Fruit fly (Drosophila melanogaster): ENCODE data around the gene Sur-8.

Gene Sur-8

DNA sequence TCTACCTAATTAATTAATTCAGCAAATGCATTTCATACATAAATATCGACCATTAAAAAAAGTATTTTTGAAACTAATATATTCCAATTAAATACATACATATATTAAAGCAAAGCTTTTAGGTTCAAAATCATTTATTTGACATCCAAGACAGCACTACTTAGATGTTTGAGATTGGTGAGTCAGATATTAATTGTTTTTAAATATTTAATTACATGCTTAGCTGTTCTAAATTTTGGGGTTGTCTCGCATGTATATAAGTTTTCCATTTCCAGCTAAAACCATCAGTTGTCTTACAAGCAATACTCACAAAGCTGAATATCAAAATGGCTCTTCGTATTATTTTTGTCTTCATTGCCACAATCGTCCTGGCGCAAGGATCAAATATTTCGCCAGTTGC, 16.1 kb upstream of the Sur-8 start, which contains the start of gene CG42834:
Gene CG42834 (plus strand): TSS at position 301 of the 400 bp plus-strand sequence.
- TF ChIP-seq pan (optimal IDR thresholded peaks at IDR 0.05), result no peak
- no peak for TF ChIP-seq Dll (optimal IDR thresholded peaks at IDR 0.05)

- TF ChIP-seq CG8478 (optimal IDR thresholded peaks at IDR 0.05) (no peak), EcR (GFP tag; optimal IDR thresholded peaks at IDR 0.05) (no peak), pan (optimal IDR thresholded peaks at IDR 0.05) (no peak), psq (optimal IDR thresholded peaks at IDR 0.05) (no peak), usp (GFP tag; optimal IDR thresholded peaks at IDR 0.05) (no peak), Dll (optimal IDR thresholded peaks at IDR 0.05) (no peak)
Measured at dm6 chr3R:17417167-17417566, 14.9 kb upstream of the Sur-8 start, which contains the start of gene CG33333. Gene CG33333, plus strand, starts transcription at chr3R:17417467.

DNA sequence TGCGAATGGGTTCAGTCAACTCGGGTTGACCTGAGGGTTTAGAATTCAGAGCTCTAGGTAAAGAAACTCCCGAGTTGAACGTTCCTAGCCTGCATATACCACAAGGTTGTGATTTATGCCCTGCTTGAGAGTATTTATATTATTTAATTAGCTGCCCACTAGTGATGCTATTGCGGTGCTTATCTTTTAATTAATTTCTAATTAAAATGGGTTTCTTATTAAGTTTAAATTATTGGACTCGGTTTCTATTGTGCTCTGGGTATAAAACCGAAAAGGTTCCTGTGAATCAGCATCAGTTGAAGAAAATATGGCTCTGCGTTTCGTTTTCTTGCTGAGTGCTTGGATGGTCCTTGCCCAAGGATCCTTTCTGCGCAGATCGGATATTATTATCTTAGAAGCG, 13.1 kb upstream of the Sur-8 start, which contains the start of gene CG5866:
Gene CG5866 (plus strand): TSS at position 301 of the 400 bp plus-strand sequence.
- TF ChIP-seq CG8478 (optimal IDR thresholded peaks at IDR 0.05) (no peak), EcR (GFP tag; optimal IDR thresholded peaks at IDR 0.05) (no peak)

dm6 chr3R:17413601-17414000, 11.3 kb upstream of the Sur-8 start, which contains the start of gene CG42822:
Gene CG42822, plus strand, starts transcription at chr3R:17413901.
- TF ChIP-seq EcR (GFP tag; optimal IDR thresholded peaks at IDR 0.05), result no peak
- TF ChIP-seq Dll (optimal IDR thresholded peaks at IDR 0.05), result no peak
- TF ChIP-seq usp (GFP tag; optimal IDR thresholded peaks at IDR 0.05), result no peak

dm6 chr3R:17412458-17413127, 10.3 kb upstream of the Sur-8 start, which contains the start of gene CG42821:
Gene CG42821, plus strand, starts transcription at chr3R:17413077.
- no peak for TF ChIP-seq psq (optimal IDR thresholded peaks at IDR 0.05)

DNA sequence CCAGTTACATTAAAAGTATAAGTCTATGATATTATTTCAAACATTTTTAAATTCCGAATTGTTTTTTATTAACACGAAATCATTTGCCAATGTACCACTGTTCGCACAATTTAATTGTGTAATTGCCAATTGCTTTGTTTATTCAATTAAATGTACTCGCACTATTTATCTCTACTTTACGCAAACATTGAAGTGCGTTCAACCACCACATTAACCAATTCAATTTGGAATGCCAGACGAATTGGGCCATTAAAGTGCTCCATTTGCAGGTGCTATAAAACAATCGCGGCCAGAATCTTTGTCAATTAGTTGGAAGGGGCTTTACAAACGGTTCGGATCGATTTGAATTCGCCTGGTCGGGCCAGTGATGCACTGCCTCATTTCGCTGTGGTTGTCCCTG, 8.5 kb upstream of the Sur-8 start, which contains the start of gene CG5863:
Gene CG5863 (plus strand): TSS at position 301 of the 400 bp plus-strand sequence.
- TF ChIP-seq EcR (GFP tag; optimal IDR thresholded peaks at IDR 0.05) (no peak), Dll (optimal IDR thresholded peaks at IDR 0.05) (no peak), usp (GFP tag; optimal IDR thresholded peaks at IDR 0.05) (no peak), pan (optimal IDR thresholded peaks at IDR 0.05) (no peak), CG8478 (optimal IDR thresholded peaks at IDR 0.05) (no peak), psq (optimal IDR thresholded peaks at IDR 0.05) (no peak)

- TF ChIP-seq CG8478 (optimal IDR thresholded peaks at IDR 0.05), result no peak
- TF ChIP-seq usp (GFP tag; optimal IDR thresholded peaks at IDR 0.05), result no peak
- no peak for TF ChIP-seq EcR (GFP tag; optimal IDR thresholded peaks at IDR 0.05)
- TF ChIP-seq pan (optimal IDR thresholded peaks at IDR 0.05), result no peak
- no peak for TF ChIP-seq Dll (optimal IDR thresholded peaks at IDR 0.05)
- TF ChIP-seq psq (optimal IDR thresholded peaks at IDR 0.05), result no peak
Measured at dm6 chr3R:17409319-17409718, 7.0 kb upstream of the Sur-8 start, which contains the start of gene CG5860. Gene CG5860, plus strand, starts transcription at chr3R:17409619.

DNA sequence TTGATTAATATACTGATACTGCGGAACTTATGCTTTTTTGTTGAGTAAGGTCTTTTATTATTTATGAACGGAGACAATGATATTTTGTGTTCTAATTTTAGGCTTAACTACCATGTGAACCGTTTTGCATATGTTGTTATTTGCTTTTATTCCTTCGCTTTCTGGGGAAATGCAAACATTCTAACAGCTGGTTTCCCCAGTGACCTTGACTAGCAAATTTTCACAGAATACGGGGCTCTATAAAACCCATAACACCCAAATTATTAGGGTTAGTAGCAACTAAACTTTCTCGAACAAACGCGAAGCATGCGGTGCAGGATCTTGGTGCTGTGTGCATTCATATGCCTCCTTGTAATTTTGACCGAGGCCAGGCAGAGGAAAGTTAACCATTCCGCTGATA, 5.3 kb upstream of the Sur-8 start, which contains the start of gene CG17283:
Gene CG17283 (plus strand): TSS at position 301 of the 400 bp plus-strand sequence.
- TF ChIP-seq EcR (GFP tag; optimal IDR thresholded peaks at IDR 0.05) (no peak), psq (optimal IDR thresholded peaks at IDR 0.05) (no peak), Dll (optimal IDR thresholded peaks at IDR 0.05) (no peak), CG8478 (optimal IDR thresholded peaks at IDR 0.05) (no peak)

dm6 chr3R:17406411-17406810, 4.1 kb upstream of the Sur-8 start, which contains the start of the genes CG42824 and CG42798:
Gene CG42824, minus strand, starts transcription at chr3R:17406511.
Gene CG42798, plus strand, starts transcription at chr3R:17406678.
- no peak for TF ChIP-seq usp (GFP tag; optimal IDR thresholded peaks at IDR 0.05)
- TF ChIP-seq pan (optimal IDR thresholded peaks at IDR 0.05), result no peak
- TF ChIP-seq psq (optimal IDR thresholded peaks at IDR 0.05), result no peak
- no peak for TF ChIP-seq EcR (GFP tag; optimal IDR thresholded peaks at IDR 0.05)
- no peak for TF ChIP-seq CG8478 (optimal IDR thresholded peaks at IDR 0.05)
- TF ChIP-seq Dll (optimal IDR thresholded peaks at IDR 0.05), result no peak

- TF ChIP-seq EcR (GFP tag; optimal IDR thresholded peaks at IDR 0.05), result no peak
- no peak for TF ChIP-seq psq (optimal IDR thresholded peaks at IDR 0.05)
- TF ChIP-seq CG8478 (optimal IDR thresholded peaks at IDR 0.05), result no peak
Measured at dm6 chr3R:17405009-17405408, 2.7 kb upstream of the Sur-8 start, which contains the start of gene CG42823. Gene CG42823, minus strand, starts transcription at chr3R:17405109.

dm6 chr3R:17404155-17404554, 1.8 kb upstream of the Sur-8 start:
- TF ChIP-seq CG8478 (optimal IDR thresholded peaks at IDR 0.05) (no peak), usp (GFP tag; optimal IDR thresholded peaks at IDR 0.05) (no peak), pan (optimal IDR thresholded peaks at IDR 0.05) (no peak), EcR (GFP tag; optimal IDR thresholded peaks at IDR 0.05) (no peak), Dll (optimal IDR thresholded peaks at IDR 0.05) (no peak), psq (optimal IDR thresholded peaks at IDR 0.05) (no peak)

- TF ChIP-seq pan (optimal IDR thresholded peaks at IDR 0.05) (no peak), EcR (GFP tag; optimal IDR thresholded peaks at IDR 0.05) (no peak), CG8478 (optimal IDR thresholded peaks at IDR 0.05) (no peak), Dll (optimal IDR thresholded peaks at IDR 0.05) (no peak), psq (optimal IDR thresholded peaks at IDR 0.05) (no peak), usp (GFP tag; optimal IDR thresholded peaks at IDR 0.05) (no peak)
Measured at dm6 chr3R:17403618-17404017, 1.3 kb upstream of the Sur-8 start, which contains the start of gene CG34280. Gene CG34280, minus strand, starts transcription at chr3R:17403718.

DNA sequence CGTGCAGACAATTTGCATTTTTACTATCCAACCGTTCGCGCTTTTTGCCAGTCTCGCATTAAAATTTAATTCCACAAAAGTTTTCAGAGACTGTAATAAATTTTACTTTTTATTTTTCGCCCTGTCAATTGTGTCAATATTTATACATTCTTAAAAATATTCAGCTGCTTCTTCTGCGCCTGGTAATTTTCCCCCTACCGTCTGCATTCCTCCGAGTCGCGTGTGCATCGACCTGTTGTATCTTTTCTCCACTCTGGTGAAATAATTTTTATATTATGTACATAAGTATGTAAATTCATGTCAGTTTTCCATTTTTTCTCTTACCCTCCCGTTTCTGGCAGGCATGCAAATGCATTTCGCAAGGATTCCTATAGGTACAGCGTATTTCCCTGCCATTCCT, 873 bp upstream of the Sur-8 start, which contains the start of gene CG34279:
Gene CG34279 (minus strand): TSS at position 101 of the 400 bp plus-strand sequence.
- TF ChIP-seq usp (GFP tag; optimal IDR thresholded peaks at IDR 0.05) (no peak), Dll (optimal IDR thresholded peaks at IDR 0.05) (no peak), EcR (GFP tag; optimal IDR thresholded peaks at IDR 0.05) (no peak), psq (optimal IDR thresholded peaks at IDR 0.05) (no peak), pan (optimal IDR thresholded peaks at IDR 0.05) (no peak), CG8478 (optimal IDR thresholded peaks at IDR 0.05) (no peak)

All from whole organism.